Fruit fly (Drosophila melanogaster) whole organism, embryonic: ENCODE results near the gene CG7164.

Source experiments
- ATbp ChIP-seq: fragments of 200-800 bp; sonication (Bioruptor generic); optimal IDR thresholded peaks from 2 replicates; lab custom pipeline; 2017; ENCODE audit warnings: missing biosample characterization, mild to moderate bottlenecking, missing genetic modification characterization, missing genetic modification reagents
- Abd-B ChIP-seq: fragments of 200-800 bp; sonication (Bioruptor generic); optimal IDR thresholded peaks from 2 replicates; lab custom pipeline; 2018; ENCODE audit warnings: missing biosample characterization, mild to moderate bottlenecking, missing genetic modification characterization, moderate library complexity
- CG10431 ChIP-seq: fragments of 200-800 bp; sonication (Bioruptor generic); optimal IDR thresholded peaks from 3 replicates; lab custom pipeline; 2018; ENCODE audit warnings: missing biosample characterization, mild to moderate bottlenecking, missing genetic modification characterization
- CG10565 ChIP-seq: fragments of 200-800 bp; sonication (Bioruptor generic); optimal IDR thresholded peaks from 3 replicates; lab custom pipeline; 2016; ENCODE audit warnings: missing biosample characterization, mild to moderate bottlenecking, missing genetic modification characterization
- CG12236 ChIP-seq: fragments of 200-800 bp; sonication (Bioruptor generic); optimal IDR thresholded peaks from 2 replicates; lab custom pipeline; 2016; ENCODE audit warnings: missing biosample characterization, missing genetic modification characterization
- CG14710 ChIP-seq: fragments of 200-800 bp; sonication (Bioruptor generic); optimal IDR thresholded peaks from 3 replicates; lab custom pipeline; 2019; ENCODE audit warnings: missing biosample characterization, mild to moderate bottlenecking, missing genetic modification characterization, moderate library complexity
- CG1529 ChIP-seq: fragments of 200-800 bp; sonication (Bioruptor generic); optimal IDR thresholded peaks from 3 replicates; lab custom pipeline; 2018; ENCODE audit warnings: missing biosample characterization, missing genetic modification characterization
- CG16815 ChIP-seq: fragments of 200-800 bp; sonication (Bioruptor generic); optimal IDR thresholded peaks from 3 replicates; lab custom pipeline; 2017; ENCODE audit warnings: missing biosample characterization, mild to moderate bottlenecking, missing genetic modification characterization
- CG31388 ChIP-seq: fragments of 200-800 bp; sonication (Bioruptor generic); optimal IDR thresholded peaks from 2 replicates; lab custom pipeline; 2016; ENCODE audit warnings: missing biosample characterization, missing genetic modification characterization
- CG3163 ChIP-seq: fragments of 200-800 bp; sonication (Bioruptor generic); optimal IDR thresholded peaks from 3 replicates; lab custom pipeline; 2016; ENCODE audit warnings: missing biosample characterization, missing genetic modification characterization
- CG4360 ChIP-seq: fragments of 200-800 bp; sonication (Bioruptor generic); IDR thresholded peaks from 2 replicates; pipeline ENCODE4 v1.3.6; 2022; ENCODE audit warnings: missing biosample characterization, missing genetic modification characterization
- CG6689 ChIP-seq: fragments of 200-800 bp; sonication (Bioruptor generic); IDR thresholded peaks from 2 replicates; pipeline ENCODE4 v1.3.6; 2022; ENCODE audit warnings: missing biosample characterization, missing genetic modification characterization
- CG8290 ChIP-seq, 3 experiments: fragments of 200-800 bp; sonication (Bioruptor generic); optimal IDR thresholded peaks; 2 replicates each; lab custom pipeline; 2016 to 2019; ENCODE audit warnings: missing biosample characterization in 3 of 3, missing genetic modification characterization in 3 of 3, mild to moderate bottlenecking in 2 of 3, moderate library complexity in 1 of 3
- CG8765 ChIP-seq: fragments of 200-800 bp; sonication (Bioruptor generic); IDR thresholded peaks from 2 replicates; pipeline ENCODE4 v1.3.6; 2022; ENCODE audit warnings: missing biosample characterization, missing genetic modification characterization
- CG9932 ChIP-seq: fragments of 200-800 bp; sonication (Bioruptor generic); IDR thresholded peaks from 2 replicates; pipeline ENCODE4 v1.3.6; 2022; ENCODE audit warnings: missing biosample characterization, missing genetic modification characterization
- Dad ChIP-seq: fragments of 200-800 bp; sonication (Bioruptor generic); optimal IDR thresholded peaks from 3 replicates; lab custom pipeline; 2016; ENCODE audit warnings: missing biosample characterization, missing genetic modification characterization
- Dek ChIP-seq: fragments of 200-800 bp; sonication (Bioruptor generic); optimal IDR thresholded peaks from 3 replicates; lab custom pipeline; 2019; ENCODE audit warnings: missing biosample characterization, mild to moderate bottlenecking, missing genetic modification characterization, moderate library complexity
- Dfd ChIP-seq, 2 experiments: fragments of >200 bp; optimal IDR thresholded peaks; 2 replicates each; lab custom pipeline; 2017; ENCODE audit warnings: missing biosample characterization in 2 of 2, missing genetic modification characterization in 2 of 2
- Dll ChIP-seq: fragments of 200-800 bp; sonication (Bioruptor generic); IDR thresholded peaks from 4 replicates; pipeline ENCODE4 v1.3.6; 2022; ENCODE audit warnings: missing biosample characterization, missing genetic modification characterization; ENCODE audit not compliant: partially characterized antibody
- Doc3 ChIP-seq: fragments of 200-800 bp; sonication (Bioruptor generic); IDR thresholded peaks from 3 replicates; pipeline ENCODE4 v1.3.6; 2022; ENCODE audit warnings: missing biosample characterization, missing genetic modification characterization; ENCODE audit not compliant: partially characterized antibody
- Dref ChIP-seq: fragments of 200-800 bp; sonication (Bioruptor generic); IDR thresholded peaks from 2 replicates; pipeline ENCODE4 v1.3.6; 2022; ENCODE audit warnings: missing biosample characterization, missing genetic modification characterization
- Eip74EF ChIP-seq, 2 experiments: fragments of 200-800 bp in 1 of 2; fragments of >200 bp in 1 of 2; sonication (Bioruptor generic) in 1 of 2; optimal IDR thresholded peaks; 2 replicates each; lab custom pipeline; 2017 to 2019; ENCODE audit warnings: missing biosample characterization in 2 of 2, missing genetic modification characterization in 2 of 2, mild to moderate bottlenecking in 1 of 2, moderate library complexity in 1 of 2
- Fer1 ChIP-seq: fragments of 200-800 bp; sonication (Bioruptor generic); optimal IDR thresholded peaks from 2 replicates; lab custom pipeline; 2017; ENCODE audit warnings: missing biosample characterization, mild to moderate bottlenecking, missing genetic modification characterization
- HmgZ ChIP-seq: fragments of 200-800 bp; sonication (Bioruptor generic); optimal IDR thresholded peaks from 2 replicates; lab custom pipeline; 2018; ENCODE audit warnings: missing biosample characterization, mild to moderate bottlenecking, missing genetic modification characterization
- Lhr ChIP-seq: fragments of 200-800 bp; sonication (Bioruptor generic); optimal IDR thresholded peaks from 3 replicates; lab custom pipeline; 2017; ENCODE audit warnings: mild to moderate bottlenecking, missing biosample characterization, missing genetic modification reagents, missing genetic modification characterization
- MTF-1 ChIP-seq: fragments of 200-800 bp; sonication (Bioruptor generic); optimal IDR thresholded peaks from 2 replicates; lab custom pipeline; 2018; ENCODE audit warnings: missing biosample characterization, mild to moderate bottlenecking, missing genetic modification characterization, borderline replicate concordance
- Side ChIP-seq: fragments of 200-800 bp; sonication (Bioruptor generic); optimal IDR thresholded peaks from 2 replicates; lab custom pipeline; 2016; ENCODE audit warnings: missing biosample characterization, missing genetic modification characterization
- Ssrp ChIP-seq: fragments of 200-800 bp; sonication (Bioruptor generic); optimal IDR thresholded peaks from 2 replicates; lab custom pipeline; 2018; ENCODE audit warnings: missing biosample characterization, mild to moderate bottlenecking, missing genetic modification characterization, moderate library complexity
- Xrp1 ChIP-seq: fragments of 200-800 bp; sonication (Bioruptor generic); IDR thresholded peaks from 2 replicates; pipeline ENCODE4 v1.3.6; 2022; ENCODE audit warnings: missing biosample characterization, missing genetic modification characterization
- ase ChIP-seq: fragments of 200-800 bp; sonication (Bioruptor generic); IDR thresholded peaks from 3 replicates; pipeline ENCODE4 v1.3.6; 2022; ENCODE audit warnings: missing biosample characterization, missing genetic modification characterization
- bigmax ChIP-seq: fragments of 200-800 bp; sonication (Bioruptor generic); optimal IDR thresholded peaks from 2 replicates; lab custom pipeline; 2018; ENCODE audit warnings: missing biosample characterization, mild to moderate bottlenecking, missing genetic modification characterization
- cg ChIP-seq: fragments of 200-800 bp; sonication (Bioruptor generic); optimal IDR thresholded peaks from 3 replicates; lab custom pipeline; 2019; ENCODE audit warnings: missing biosample characterization, mild to moderate bottlenecking, missing genetic modification characterization, moderate library complexity
- chm ChIP-seq: fragments of 200-800 bp; sonication (Bioruptor generic); IDR thresholded peaks from 2 replicates; pipeline ENCODE4 v1.3.6; 2022; ENCODE audit warnings: missing biosample characterization, missing genetic modification characterization
- corto ChIP-seq: fragments of 200-800 bp; sonication (Bioruptor generic); optimal IDR thresholded peaks from 2 replicates; lab custom pipeline; 2016; ENCODE audit warnings: missing biosample characterization, mild to moderate bottlenecking, missing genetic modification characterization, moderate library complexity
- dysf ChIP-seq: fragments of 200-800 bp; sonication (Bioruptor generic); IDR thresholded peaks from 3 replicates; pipeline ENCODE4 v1.3.6; 2022; ENCODE audit warnings: missing biosample characterization, missing genetic modification characterization
- fd64A ChIP-seq: fragments of 200-800 bp; sonication (Bioruptor generic); optimal IDR thresholded peaks from 3 replicates; lab custom pipeline; 2018; ENCODE audit warnings: missing biosample characterization, mild to moderate bottlenecking, missing genetic modification characterization
- gfzf ChIP-seq: fragments of 200-800 bp; sonication (Bioruptor generic); optimal IDR thresholded peaks from 2 replicates; lab custom pipeline; 2016; ENCODE audit warnings: missing biosample characterization, mild to moderate bottlenecking, missing genetic modification characterization, moderate library complexity
- jigr1 ChIP-seq: fragments of 200-800 bp; sonication (Bioruptor generic); IDR thresholded peaks from 3 replicates; pipeline ENCODE4 v1.3.6; 2022; ENCODE audit warnings: missing biosample characterization, missing genetic modification characterization
- jing ChIP-seq: fragments of 200-800 bp; sonication (Bioruptor generic); optimal IDR thresholded peaks from 2 replicates; lab custom pipeline; 2018; ENCODE audit warnings: missing biosample characterization, mild to moderate bottlenecking, missing genetic modification characterization
- nau ChIP-seq: fragments of 200-800 bp; sonication (Bioruptor generic); optimal IDR thresholded peaks from 3 replicates; lab custom pipeline; 2017; ENCODE audit warnings: missing biosample characterization, mild to moderate bottlenecking, missing genetic modification characterization, missing genetic modification reagents
- nmo ChIP-seq: fragments of 200-800 bp; sonication (Bioruptor generic); optimal IDR thresholded peaks from 2 replicates; lab custom pipeline; 2018; ENCODE audit warnings: missing biosample characterization, mild to moderate bottlenecking, missing genetic modification characterization, moderate library complexity
- org-1 ChIP-seq: fragments of 200-800 bp; sonication (Bioruptor generic); optimal IDR thresholded peaks from 2 replicates; lab custom pipeline; 2017; ENCODE audit warnings: missing biosample characterization, missing genetic modification characterization
- phol ChIP-seq: fragments of 200-800 bp; sonication (Bioruptor generic); optimal IDR thresholded peaks from 3 replicates; lab custom pipeline; 2018; ENCODE audit warnings: missing biosample characterization, mild to moderate bottlenecking, missing genetic modification characterization, moderate library complexity
- sim ChIP-seq: fragments of 200-800 bp; sonication (Bioruptor generic); IDR thresholded peaks from 2 replicates; pipeline ENCODE4 v1.3.6; 2022; ENCODE audit warnings: missing biosample characterization, missing genetic modification characterization
- slbo ChIP-seq: fragments of 200-800 bp; sonication (Bioruptor generic); IDR thresholded peaks from 2 replicates; pipeline ENCODE4 v1.3.6; 2022; ENCODE audit warnings: missing biosample characterization, missing genetic modification characterization
- trem ChIP-seq: fragments of 200-800 bp; optimal IDR thresholded peaks from 3 replicates; lab custom pipeline; 2019; ENCODE audit warnings: missing biosample characterization, mild to moderate bottlenecking, missing genetic modification characterization, moderate library complexity
- trh ChIP-seq: fragments of 200-800 bp; sonication (Bioruptor generic); optimal IDR thresholded peaks from 2 replicates; lab custom pipeline; 2016; ENCODE audit warnings: missing biosample characterization, missing genetic modification characterization
- unc-4 ChIP-seq: fragments of 200-800 bp; sonication (Bioruptor generic); IDR thresholded peaks from 2 replicates; pipeline ENCODE4 v1.3.6; 2022; ENCODE audit warnings: missing biosample characterization, missing genetic modification characterization; ENCODE audit not compliant: partially characterized antibody
- zen2 ChIP-seq: fragments of 200-800 bp; sonication (Bioruptor generic); IDR thresholded peaks from 3 replicates; pipeline ENCODE4 v1.3.6; 2022; ENCODE audit warnings: missing biosample characterization, missing genetic modification characterization; ENCODE audit not compliant: partially characterized antibody

The CG7164 gene

DNA sequence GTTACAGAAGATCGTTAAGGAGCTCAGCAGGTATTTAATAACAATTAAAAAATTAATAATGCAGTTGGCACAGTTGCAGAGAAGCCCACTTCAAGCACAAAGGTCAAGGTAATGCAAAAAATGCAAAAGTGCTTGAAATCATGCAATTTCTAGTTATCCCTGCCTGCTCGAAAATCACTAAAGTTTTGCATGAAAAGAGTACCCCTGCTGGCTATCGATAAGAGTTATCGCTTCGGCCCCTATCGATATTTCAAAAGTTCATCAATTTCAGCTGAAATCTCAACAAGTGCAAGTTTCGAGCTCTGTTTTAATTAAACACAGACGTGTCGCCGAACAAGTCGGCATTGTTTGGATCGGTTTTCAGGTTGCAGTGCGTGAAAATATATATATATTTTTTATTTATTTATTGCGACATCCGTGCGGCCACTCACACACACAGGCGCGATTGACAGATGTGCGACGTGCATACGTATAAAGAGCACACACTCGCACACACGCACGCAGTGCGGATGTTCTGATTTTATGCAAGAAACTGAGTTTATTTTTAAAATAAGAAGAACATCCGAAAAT, 40.1 kb downstream of the CG7164 start (continued):
- TF ChIP-seq Xrp1 (GFP tag; lab: Robert Waterston, UW): peak; percentile 68
- no peak for TF ChIP-seq jing (GFP tag; lab: Kevin White, UChicago)
- TF ChIP-seq CG6689: 0 out of 2 replicates have a peak, but pooled peaks have one; percentile 38
- TF ChIP-seq nau (GFP tag; lab: Kevin White, UChicago): no peak
- peak; percentile 32 for TF ChIP-seq CG3163 (GFP tag; lab: Kevin White, UChicago)
- no peak for TF ChIP-seq CG10431
- no peak for TF ChIP-seq ase
- TF ChIP-seq Side (GFP tag; lab: Kevin White, UChicago): peak; percentile 43
- no peak for TF ChIP-seq trh
- TF ChIP-seq Dek (tag; lab: Kevin White, UChicago): peak; percentile 34
- TF ChIP-seq trem (tag; lab: Kevin White, UChicago): peak; percentile 44
- peak; percentile 18 for TF ChIP-seq CG16815 (GFP tag; lab: Kevin White, UChicago)
- peak; percentile 72 for TF ChIP-seq Dad (GFP tag; lab: Kevin White, UChicago)
- peak; percentile 84 for TF ChIP-seq zen2 (GFP tag; lab: Robert Waterston, UW)
- TF ChIP-seq CG1529 (GFP tag; lab: Kevin White, UChicago): peak; percentile 97
- peak; percentile 91 for TF ChIP-seq Dll (GFP tag; lab: Robert Waterston, UW)
- peak; percentile 90 for TF ChIP-seq cg
- TF ChIP-seq jigr1 (GFP tag; lab: Robert Waterston, UW): no peak
- TF ChIP-seq CG4360: no peak
- TF ChIP-seq dysf: peak; percentile 63
- TF ChIP-seq Dref (GFP tag; lab: Robert Waterston, UW): peak; percentile 86
- TF ChIP-seq sim (GFP tag; lab: Robert Waterston, UW): 0 out of 2 replicates have a peak, but pooled peaks have one; percentile 29
- TF ChIP-seq CG31388 (GFP tag; lab: Kevin White, UChicago): no peak
- TF ChIP-seq HmgZ (tag; lab: Kevin White, UChicago): peak; percentile 76
- no peak for TF ChIP-seq Lhr (GFP tag; lab: Kevin White, UChicago)
- TF ChIP-seq CG8765 (GFP tag; lab: Robert Waterston, UW): no peak
- TF ChIP-seq slbo (GFP tag; lab: Robert Waterston, UW): peak; percentile 72
- peak; percentile 64 for TF ChIP-seq CG14710 (tag; lab: Kevin White, UChicago)
- TF ChIP-seq CG8290 (GFP tag; optimal IDR thresholded peaks at IDR 0.05; lab: Kevin White, UChicago): peak; percentile 8
- no peak for TF ChIP-seq CG8290 (tag; optimal IDR thresholded peaks at IDR 0.05; lab: Kevin White, UChicago)
- no peak for TF ChIP-seq CG10565
- TF ChIP-seq bigmax (GFP tag; lab: Kevin White, UChicago): peak; percentile 9
- peak; percentile 76 for TF ChIP-seq CG9932 (GFP tag; lab: Robert Waterston, UW)
- TF ChIP-seq org-1 (GFP tag; lab: Kevin White, UChicago): no peak
- no peak for TF ChIP-seq CG12236 (GFP tag; lab: Kevin White, UChicago)
- TF ChIP-seq corto: peak; percentile 33
- TF ChIP-seq Ssrp (tag; lab: Kevin White, UChicago): peak; percentile 40
- peak; percentile 81 for TF ChIP-seq unc-4 (GFP tag; lab: Robert Waterston, UW)
- TF ChIP-seq Doc3 (GFP tag; lab: Robert Waterston, UW): peak; percentile 77
- TF ChIP-seq fd64A (GFP tag; lab: Kevin White, UChicago): peak; percentile 32
- no peak for TF ChIP-seq ATbp (GFP tag; lab: Kevin White, UChicago)
- peak; percentile 67 for TF ChIP-seq phol (tag; lab: Kevin White, UChicago)
- TF ChIP-seq nmo (GFP tag; lab: Kevin White, UChicago): peak; percentile 40
- peak; percentile 20 for TF ChIP-seq gfzf (GFP tag; lab: Kevin White, UChicago)
- TF ChIP-seq Abd-B (GFP tag; lab: Kevin White, UChicago): peak; percentile 50
- peak; percentile 33 for TF ChIP-seq MTF-1 (GFP tag; lab: Kevin White, UChicago)
- TF ChIP-seq chm (GFP tag; lab: Robert Waterston, UW): peak; percentile 31; the same call in 1 of the 2 replicates
- no peak for TF ChIP-seq Dfd (GFP tag; optimal IDR thresholded peaks at IDR 0.05; lab: Kevin White, UChicago)
- TF ChIP-seq Fer1 (GFP tag; lab: Kevin White, UChicago): peak; percentile 52
- peak in 1 of 2 experiments; percentile 28 for TF ChIP-seq Eip74EF (GFP tag; optimal IDR thresholded peaks at IDR 0.05; lab: Kevin White, UChicago)
